Fruit fly (Drosophila melanogaster) whole organism, pupa: ENCODE measurements around the gene mRpL40.
A peak's percentile ranks its signal among the peaks of the same experiment; 100 is the strongest.

ENCODE experiments used
- CG10348 ChIP-seq: fragments of 200-800 bp; sonication (Bioruptor generic); IDR thresholded peaks from 2 replicates; pipeline ENCODE4 v1.3.6; 2022; ENCODE audit warnings: missing biosample characterization, missing genetic modification characterization
- CG12605 ChIP-seq: fragments of 200-800 bp; sonication (Bioruptor generic); IDR thresholded peaks from 2 replicates; pipeline ENCODE4 v1.3.6; 2022; ENCODE audit warnings: missing biosample characterization, missing genetic modification characterization
- CG13204 ChIP-seq: fragments of 200-800 bp; sonication (Bioruptor generic); optimal IDR thresholded peaks from 2 replicates; lab custom pipeline; 2018; ENCODE audit warnings: missing biosample characterization, mild to moderate bottlenecking, missing genetic modification characterization, moderate library complexity
- CG14655 ChIP-seq: fragments of 200-800 bp; sonication (Bioruptor generic); optimal IDR thresholded peaks from 3 replicates; lab custom pipeline; 2017; ENCODE audit warnings: mild to moderate bottlenecking, missing biosample characterization, missing genetic modification reagents, missing genetic modification characterization
- CG15710 ChIP-seq: fragments of 200-800 bp; sonication (Bioruptor generic); optimal IDR thresholded peaks from 2 replicates; lab custom pipeline; 2018; ENCODE audit warnings: missing biosample characterization, mild to moderate bottlenecking, missing genetic modification characterization, moderate library complexity
- CG17806 ChIP-seq: fragments of 200-800 bp; sonication (Bioruptor generic); optimal IDR thresholded peaks from 2 replicates; lab custom pipeline; 2018; ENCODE audit warnings: missing biosample characterization, mild to moderate bottlenecking, missing genetic modification characterization, moderate library complexity
- CG32121 ChIP-seq: fragments of 200-800 bp; sonication (Bioruptor generic); IDR thresholded peaks from 2 replicates; pipeline ENCODE4 v1.3.6; 2022; ENCODE audit warnings: missing biosample characterization, missing genetic modification characterization
- CG34367 ChIP-seq: fragments of 200-800 bp; sonication (Bioruptor generic); optimal IDR thresholded peaks from 2 replicates; lab custom pipeline; 2018; ENCODE audit warnings: missing biosample characterization, mild to moderate bottlenecking, missing genetic modification characterization
- CG4496 ChIP-seq: fragments of 200-800 bp; sonication (Bioruptor generic); IDR thresholded peaks from 3 replicates; pipeline ENCODE4 v1.3.6; 2022; ENCODE audit warnings: missing biosample characterization, missing genetic modification characterization
- CG8159 ChIP-seq: fragments of 200-800 bp; sonication (Bioruptor generic); optimal IDR thresholded peaks from 3 replicates; lab custom pipeline; 2018; ENCODE audit warnings: missing biosample characterization, mild to moderate bottlenecking, missing genetic modification characterization, moderate library complexity
- CG8301 ChIP-seq: fragments of 200-800 bp; sonication (Bioruptor generic); optimal IDR thresholded peaks from 2 replicates; lab custom pipeline; 2018; ENCODE audit warnings: missing biosample characterization, mild to moderate bottlenecking, missing genetic modification characterization
- CG9948 ChIP-seq: fragments of 200-800 bp; sonication (Bioruptor generic); optimal IDR thresholded peaks from 2 replicates; lab custom pipeline; 2018; ENCODE audit warnings: missing biosample characterization, mild to moderate bottlenecking, missing genetic modification characterization, moderate library complexity
- D1 ChIP-seq: fragments of 200-800 bp; sonication (Bioruptor generic); optimal IDR thresholded peaks from 2 replicates; lab custom pipeline; 2018; ENCODE audit warnings: missing biosample characterization, mild to moderate bottlenecking, missing genetic modification characterization, moderate library complexity
- EcR ChIP-seq: fragments of 200-800 bp; sonication (Bioruptor generic); optimal IDR thresholded peaks from 3 replicates; lab custom pipeline; 2019; ENCODE audit warnings: missing biosample characterization, missing genetic modification characterization, mild to moderate bottlenecking, moderate library complexity, missing genetic modification reagents
- Ets98B ChIP-seq: fragments of 200-800 bp; sonication (Bioruptor generic); IDR thresholded peaks from 2 replicates; pipeline ENCODE4 v1.3.6; 2022; ENCODE audit warnings: missing biosample characterization, missing genetic modification characterization
- Pif1A ChIP-seq: fragments of 200-800 bp; sonication (Bioruptor generic); optimal IDR thresholded peaks from 3 replicates; lab custom pipeline; 2016; ENCODE audit warnings: missing biosample characterization, missing genetic modification characterization
- Pif1B ChIP-seq: fragments of 200-800 bp; sonication (Bioruptor generic); optimal IDR thresholded peaks from 3 replicates; lab custom pipeline; 2016; ENCODE audit warnings: missing biosample characterization, missing genetic modification characterization
- Snoo ChIP-seq: fragments of 200-800 bp; sonication (Bioruptor generic); optimal IDR thresholded peaks from 3 replicates; lab custom pipeline; 2017; ENCODE audit warnings: missing biosample characterization, mild to moderate bottlenecking, missing genetic modification characterization, inconsistent platforms
- fd96Ca ChIP-seq: fragments of 200-800 bp; sonication (Bioruptor generic); IDR thresholded peaks from 3 replicates; pipeline ENCODE4 v1.3.6; 2022; ENCODE audit warnings: missing biosample characterization, missing genetic modification characterization
- gl ChIP-seq: fragments of 200-800 bp; sonication (Bioruptor generic); optimal IDR thresholded peaks from 2 replicates; lab custom pipeline; 2018; ENCODE audit warnings: missing biosample characterization, mild to moderate bottlenecking, missing genetic modification characterization
- rn ChIP-seq: fragments of 200-800 bp; sonication (Bioruptor generic); IDR thresholded peaks from 2 replicates; pipeline ENCODE4 v1.3.6; 2022; ENCODE audit warnings: missing biosample characterization, missing genetic modification characterization

Gene mRpL40

DNA sequence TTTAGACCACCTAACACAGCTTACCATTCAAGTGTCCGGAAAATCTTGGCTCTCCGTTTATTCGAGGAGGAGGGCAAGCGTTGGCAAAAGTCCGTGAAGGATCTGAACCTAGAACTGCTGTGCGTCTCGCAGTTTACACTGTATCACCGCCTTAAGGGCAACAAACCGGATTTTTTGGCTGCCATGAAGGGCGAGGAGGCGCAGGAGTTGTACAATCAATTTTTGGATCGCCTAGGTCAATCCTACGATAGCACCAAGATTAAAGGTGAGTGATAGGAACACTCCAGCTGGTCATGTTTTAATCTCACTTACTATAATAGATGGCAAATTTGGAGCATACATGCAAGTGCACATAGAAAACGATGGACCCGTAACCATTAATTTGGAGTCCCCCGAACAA, 22.6 kb downstream of the mRpL40 start:
- no peak for TF ChIP-seq Pif1A (GFP tag; lab: Kevin White, UChicago)
- no peak for TF ChIP-seq Ets98B (GFP tag; lab: Robert Waterston, UW)
- TF ChIP-seq CG34367 (tag; lab: Kevin White, UChicago), result no peak
- no peak for TF ChIP-seq CG32121 (GFP tag; lab: Robert Waterston, UW)
- TF ChIP-seq CG4496 (GFP tag; lab: Robert Waterston, UW), result no peak
- TF ChIP-seq CG12605 (GFP tag; lab: Robert Waterston, UW), result no peak
- no peak for TF ChIP-seq EcR
- TF ChIP-seq CG17806 (tag; lab: Kevin White, UChicago), result no peak
- TF ChIP-seq gl (tag; lab: Kevin White, UChicago), result no peak

DNA sequence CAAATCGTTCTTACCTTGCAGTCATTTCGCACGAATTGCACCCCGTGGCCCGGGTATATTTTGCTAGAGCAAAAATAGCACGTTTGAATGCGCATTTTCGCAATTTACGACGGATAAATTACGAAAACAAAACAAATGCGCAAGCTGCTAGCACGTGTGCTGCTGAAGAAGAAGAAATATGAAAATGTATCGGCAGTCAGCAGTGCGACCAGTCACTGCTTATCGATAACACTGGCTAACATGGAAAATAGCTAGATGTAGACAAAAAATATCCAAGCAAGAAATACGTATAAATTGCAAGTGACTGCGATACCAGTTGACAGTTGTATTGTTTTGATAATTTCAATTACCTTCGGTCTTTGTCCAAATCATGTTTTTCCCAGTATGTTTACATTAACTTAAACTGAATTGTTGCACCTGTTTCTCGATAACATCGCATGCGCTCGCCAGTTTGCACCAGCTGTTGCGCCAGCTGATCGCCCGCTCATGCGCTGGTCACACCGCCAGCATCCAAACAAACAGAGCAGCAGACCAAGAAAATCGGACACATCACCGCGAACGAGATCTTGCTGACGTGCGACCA, 23.8 kb downstream of the mRpL40 start, which contains the start of the genes RpL24-like and CG5276:
TSS of gene RpL24-like (minus strand) at position 188 of the 583 bp plus-strand sequence.
TSS of gene CG5276 (plus strand) at position 344 of the 583 bp plus-strand sequence.
- no peak for TF ChIP-seq CG15710 (tag; lab: Kevin White, UChicago)
- no peak for TF ChIP-seq CG34367 (tag; lab: Kevin White, UChicago)
- no peak for TF ChIP-seq CG8159 (tag; lab: Kevin White, UChicago)
- no peak for TF ChIP-seq Pif1B (GFP tag; lab: Kevin White, UChicago)
- TF ChIP-seq fd96Ca (GFP tag; lab: Robert Waterston, UW), result no peak
- no peak for TF ChIP-seq CG13204
- no peak for TF ChIP-seq EcR
- TF ChIP-seq CG9948 (tag; lab: Kevin White, UChicago), result no peak
- no peak for TF ChIP-seq CG8301
- TF ChIP-seq D1, result no peak
- TF ChIP-seq Snoo (tag; lab: Kevin White, UChicago), result no peak
- TF ChIP-seq CG4496 (GFP tag; lab: Robert Waterston, UW), result no peak
- TF ChIP-seq CG10348 (GFP tag; lab: Robert Waterston, UW), result no peak
- no peak for TF ChIP-seq CG12605 (GFP tag; lab: Robert Waterston, UW)
- TF ChIP-seq, all 21 proteins: peak for 0

DNA sequence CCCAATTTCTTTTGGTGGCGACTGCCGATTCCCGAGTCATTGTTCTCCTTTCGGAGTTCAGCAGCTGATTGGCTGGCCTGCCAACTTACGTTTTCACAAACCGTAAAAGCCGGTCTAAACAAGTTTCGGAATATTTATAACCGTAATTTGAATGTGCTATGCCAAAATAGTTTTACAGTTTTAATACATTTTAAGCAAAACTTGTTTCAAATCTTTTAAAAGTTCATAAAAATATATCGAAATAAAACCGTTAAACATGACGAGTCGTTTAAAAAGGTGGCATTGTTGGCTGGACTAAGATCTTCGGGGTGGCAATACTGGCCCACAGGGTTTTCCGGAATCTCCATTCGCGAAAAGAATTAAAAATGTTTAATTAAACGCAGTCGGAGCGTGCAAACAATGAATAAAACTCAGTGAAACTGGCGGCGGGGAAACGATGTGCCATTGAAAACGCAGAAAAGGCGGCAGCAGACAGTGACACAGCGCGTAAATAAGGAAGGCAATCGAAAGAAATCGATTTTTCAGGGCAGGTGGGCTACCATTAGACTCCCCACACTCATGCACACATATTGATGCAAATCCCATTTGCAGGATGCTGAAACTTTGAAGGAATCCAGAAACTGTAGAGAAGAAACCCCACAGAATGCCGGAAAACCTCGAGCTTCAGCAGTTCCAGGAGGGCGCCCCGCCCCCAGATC, 28.0 kb downstream of the mRpL40 start, which contains the start of the genes Exd2 and CG5281:
TSS of gene Exd2 (minus strand) at position 167 of the 698 bp plus-strand sequence.
TSS of gene CG5281 (plus strand) at position 314 of the 698 bp plus-strand sequence.
- peak; percentile 14 for TF ChIP-seq CG8159 (tag; lab: Kevin White, UChicago)
- peak; percentile 5 for TF ChIP-seq CG15710 (tag; lab: Kevin White, UChicago)
- no peak for TF ChIP-seq Ets98B (GFP tag; lab: Robert Waterston, UW)
- TF ChIP-seq CG17806 (tag; lab: Kevin White, UChicago), result no peak
- no peak for TF ChIP-seq Snoo (tag; lab: Kevin White, UChicago)
- peak; percentile 80 for TF ChIP-seq EcR
- TF ChIP-seq gl (tag; lab: Kevin White, UChicago), result no peak
- TF ChIP-seq Pif1A (GFP tag; lab: Kevin White, UChicago), result no peak
- TF ChIP-seq D1, result no peak
- TF ChIP-seq Pif1B (GFP tag; lab: Kevin White, UChicago), result no peak
- TF ChIP-seq CG12605 (GFP tag; lab: Robert Waterston, UW), result no peak
- no peak for TF ChIP-seq CG8301
- no peak for TF ChIP-seq rn (GFP tag; lab: Robert Waterston, UW)
- no peak for TF ChIP-seq CG34367 (tag; lab: Kevin White, UChicago)
- TF ChIP-seq CG13204, result no peak
- TF ChIP-seq fd96Ca (GFP tag; lab: Robert Waterston, UW), result 0 out of 3 replicates have a peak, but pooled peaks have one; percentile 10
- peak; percentile 6 for TF ChIP-seq CG9948 (tag; lab: Kevin White, UChicago)

DNA sequence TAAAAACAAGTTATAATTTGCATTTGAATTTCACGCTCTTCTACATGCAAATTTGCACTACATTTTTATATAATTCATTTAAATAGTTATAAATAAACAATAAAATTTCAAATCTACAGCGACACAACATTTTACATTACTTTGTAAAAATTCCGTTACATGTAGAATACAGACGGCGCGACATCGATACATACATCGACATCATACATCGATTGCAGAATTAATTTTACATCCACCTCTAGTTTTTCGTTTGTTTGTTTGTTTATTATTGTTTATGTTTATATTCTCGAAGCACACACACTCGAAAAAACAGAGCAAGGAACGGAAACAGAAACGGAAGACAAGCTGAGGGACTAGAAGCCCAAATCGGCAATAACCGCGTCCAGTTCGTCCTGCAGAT, 29.8 kb downstream of the mRpL40 start, which contains the start of gene CG17230:
TSS of gene CG17230 (plus strand) at position 258 of the 400 bp plus-strand sequence.
- TF ChIP-seq CG9948 (tag; lab: Kevin White, UChicago) (no peak), Ets98B (GFP tag; lab: Robert Waterston, UW) (no peak), CG4496 (GFP tag; lab: Robert Waterston, UW) (no peak), CG14655 (GFP tag; lab: Kevin White, UChicago) (no peak), CG12605 (GFP tag; lab: Robert Waterston, UW) (no peak), D1 (no peak), EcR (no peak), CG8159 (tag; lab: Kevin White, UChicago) (no peak)

DNA sequence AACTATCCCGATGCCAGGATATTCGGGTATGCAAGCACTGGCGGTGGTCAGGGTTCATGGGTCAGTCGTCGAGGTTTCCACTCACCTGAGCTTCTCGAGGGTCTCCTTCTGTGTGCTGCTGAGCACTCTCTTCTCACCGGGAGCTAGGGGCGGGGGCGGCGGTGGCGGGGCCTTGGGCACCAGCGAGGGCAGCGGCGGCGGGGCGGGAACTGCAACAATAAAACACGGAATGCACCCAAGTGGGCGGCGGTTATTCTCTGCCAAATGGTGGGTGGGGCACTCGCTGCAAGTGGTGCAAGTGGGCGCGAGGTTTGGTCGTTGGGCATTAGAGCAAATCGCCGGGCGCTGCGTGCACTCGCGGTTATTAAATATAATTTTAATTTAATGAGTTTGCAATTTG, 33.3 kb downstream of the mRpL40 start:
- TF ChIP-seq Ets98B (GFP tag; lab: Robert Waterston, UW) (no peak), CG8301 (no peak)

DNA sequence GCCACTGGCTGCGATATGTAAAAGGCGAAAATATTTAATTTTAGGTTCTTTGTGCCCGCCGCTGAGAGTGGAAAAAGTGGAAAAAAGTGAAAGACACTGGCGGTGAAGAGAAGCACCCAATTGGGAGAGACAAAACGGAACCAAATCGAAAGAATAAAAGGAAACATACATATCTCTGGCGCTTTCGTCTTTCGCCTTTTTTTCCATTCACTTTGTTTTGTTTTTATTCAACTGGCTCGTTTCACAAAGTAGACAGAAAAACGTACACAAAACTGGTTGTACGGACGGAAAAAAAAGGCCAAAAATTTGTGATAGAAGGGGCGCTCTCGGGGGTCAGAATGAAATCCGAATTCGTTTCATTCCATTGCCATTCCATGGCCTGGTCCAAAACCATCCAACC, 42.0 kb downstream of the mRpL40 start:
- no peak for TF ChIP-seq Ets98B (GFP tag; lab: Robert Waterston, UW)
- no peak for TF ChIP-seq CG14655 (GFP tag; lab: Kevin White, UChicago)
- 0 out of 2 replicates have a peak, but pooled peaks have one; percentile 14 for TF ChIP-seq CG12605 (GFP tag; lab: Robert Waterston, UW)
- peak; percentile 6 for TF ChIP-seq Snoo (tag; lab: Kevin White, UChicago)
- peak; percentile 13 for TF ChIP-seq gl (tag; lab: Kevin White, UChicago)
- TF ChIP-seq, all 21 proteins: peak for 3
